Worm (Caenorhabditis elegans): ENCODE data around the gene ads-1.

- TF ChIP-seq unc-62 (GFP tag; optimal IDR thresholded peaks at IDR 0.05) (no peak), lin-13 (GFP tag; optimal IDR thresholded peaks at IDR 0.05) (no peak), mbf-1 (tag; optimal IDR thresholded peaks at IDR 0.05) (no peak), unc-39 (tag; optimal IDR thresholded peaks at IDR 0.05) (no peak), mab-5 (tag; optimal IDR thresholded peaks at IDR 0.05) (no peak), fos-1 (tag; optimal IDR thresholded peaks at IDR 0.05) (no peak), ztf-4 (tag; optimal IDR thresholded peaks at IDR 0.05) (no peak), nhr-237 (tag; optimal IDR thresholded peaks at IDR 0.05) (no peak)
Measured at ce11 chrIII:346942-347341, 48.6 kb upstream of the ads-1 start.

All from whole organism, L2 larva.